Fruit fly (Drosophila melanogaster) whole organism, pupa: ENCODE results near the gene CG42764.
A peak's percentile ranks its signal among the peaks of the same experiment; 100 is the strongest.

ENCODE experiments used
- CG15710 ChIP-seq: fragments of 200-800 bp; sonication (Bioruptor generic); optimal IDR thresholded peaks from 2 replicates; lab custom pipeline; 2018; ENCODE audit warnings: missing biosample characterization, mild to moderate bottlenecking, missing genetic modification characterization, moderate library complexity
- CG17806 ChIP-seq: fragments of 200-800 bp; sonication (Bioruptor generic); optimal IDR thresholded peaks from 2 replicates; lab custom pipeline; 2018; ENCODE audit warnings: missing biosample characterization, mild to moderate bottlenecking, missing genetic modification characterization, moderate library complexity
- CG32121 ChIP-seq: fragments of 200-800 bp; sonication (Bioruptor generic); IDR thresholded peaks from 2 replicates; pipeline ENCODE4 v1.3.6; 2022; ENCODE audit warnings: missing biosample characterization, missing genetic modification characterization
- EcR ChIP-seq: fragments of 200-800 bp; sonication (Bioruptor generic); optimal IDR thresholded peaks from 3 replicates; lab custom pipeline; 2019; ENCODE audit warnings: missing biosample characterization, missing genetic modification characterization, mild to moderate bottlenecking, moderate library complexity, missing genetic modification reagents

dm6 chr3L:20511499-20512108 is 45.8 kb upstream of the CG42764 start:
- TF ChIP-seq EcR (GFP tag; lab: Kevin White, UChicago) (peak; percentile 86), CG15710 (tag; lab: Kevin White, UChicago) (no peak), CG17806 (tag; lab: Kevin White, UChicago) (no peak), CG32121 (GFP tag; lab: Robert Waterston, UW) (no peak)
